Fruit fly (Drosophila melanogaster): ENCODE data around the gene Herc4.

DNA sequence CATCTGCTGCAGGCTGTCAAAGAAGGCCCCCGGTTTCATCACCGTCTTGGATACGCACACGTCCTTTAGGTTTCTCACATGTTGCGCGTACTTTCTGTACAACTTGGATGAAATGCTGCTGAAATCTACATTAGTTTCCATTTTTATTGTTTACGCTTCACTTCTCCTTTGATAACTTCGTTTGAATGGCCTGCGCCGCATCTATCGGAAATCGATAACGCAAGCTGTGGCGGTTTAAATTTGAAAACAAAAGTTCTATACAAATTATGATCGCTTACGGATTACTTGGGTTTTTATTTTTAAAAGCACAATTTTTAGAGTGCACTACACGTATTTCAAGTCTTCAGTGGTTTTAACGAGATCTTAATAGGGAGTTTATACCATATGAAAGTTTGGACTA is 19.5 kb downstream of the Herc4 start, which contains the start of gene msd5:
- TF ChIP-seq EcR (GFP tag; optimal IDR thresholded peaks at IDR 0.05): no peak
- TF ChIP-seq CG13204 (GFP tag; optimal IDR thresholded peaks at IDR 0.05): no peak
- TF ChIP-seq Ets98B (GFP tag; IDR thresholded peaks at IDR 0.05): no peak
- TF ChIP-seq CG8301 (tag; optimal IDR thresholded peaks at IDR 0.05): no peak
- no peak for TF ChIP-seq CG10348 (GFP tag; IDR thresholded peaks at IDR 0.05)
- no peak for TF ChIP-seq fd96Ca (GFP tag; IDR thresholded peaks at IDR 0.05)
- no peak for TF ChIP-seq CG17806 (tag; optimal IDR thresholded peaks at IDR 0.05)
- TF ChIP-seq CG4496 (GFP tag; IDR thresholded peaks at IDR 0.05): no peak
